Fruit fly (Drosophila melanogaster) S2 (cell line): ENCODE data around the gene ninaE.

Experiments used
- CG8478 ChIP-seq: fragments of >200 bp; optimal IDR thresholded peaks from 2 replicates; lab custom pipeline; 2018
- CTCF ChIP-seq, 2 experiments: fragments of >200 bp; optimal IDR thresholded peaks; 2 replicates each; lab custom pipeline; 2018

dm6 chr3R:19895305-19895704 is 7.3 kb upstream of the ninaE start:
- no peak for TF ChIP-seq CTCF (optimal IDR thresholded peaks at IDR 0.05; lab: Kevin White, UChicago)
- TF ChIP-seq CG8478, result no peak
